Worm (Caenorhabditis elegans): ENCODE results near the gene nuo-3.

The nuo-3 gene

ce11 chrIV:14838095-14838494 is 40.8 kb upstream of the nuo-3 start (continued):
- TF ChIP-seq nhr-90 (tag; optimal IDR thresholded peaks at IDR 0.05; ENCODE audit: poor library complexity) (peak; percentile 93), dsc-1 (tag; optimal IDR thresholded peaks at IDR 0.05) (peak; percentile 93), efl-3 (GFP tag; optimal IDR thresholded peaks at IDR 0.05) (no peak), hlh-17 (GFP tag; optimal IDR thresholded peaks at IDR 0.05; ENCODE audit: borderline replicate concordance) (no peak), ztf-11 (tag; optimal IDR thresholded peaks at IDR 0.05) (peak in 1 of 2 experiments; percentile 85), ceh-82 (tag; optimal IDR thresholded peaks at IDR 0.05) (peak; percentile 38 to 68 (median 56)), ets-5 (GFP tag; IDR thresholded peaks at IDR 0.05) (no peak), lsy-2 (tag; optimal IDR thresholded peaks at IDR 0.05) (peak; percentile 72 to 87), mep-1 (tag; optimal IDR thresholded peaks at IDR 0.05) (peak; percentile 85), tbx-2 (tag; optimal IDR thresholded peaks at IDR 0.05) (peak; percentile 82), ceh-90 (tag; optimal IDR thresholded peaks at IDR 0.05) (peak; percentile 32), nhr-71 (tag; optimal IDR thresholded peaks at IDR 0.05) (peak; percentile 93), fkh-10 (GFP tag; optimal IDR thresholded peaks at IDR 0.05) (no peak), unc-130 (tag; optimal IDR thresholded peaks at IDR 0.05) (no peak), mab-9 (GFP tag; IDR thresholded peaks at IDR 0.05) (peak; percentile 78), nhr-84 (tag; optimal IDR thresholded peaks at IDR 0.05) (no peak), isw-1 (GFP tag; IDR thresholded peaks at IDR 0.05) (peak; percentile 32; the same call in 1 of the 2 replicates), blmp-1 (tag; optimal IDR thresholded peaks at IDR 0.05) (peak; percentile 44), fkh-8 (tag; optimal IDR thresholded peaks at IDR 0.05) (peak; percentile 49), ama-1 (optimal IDR thresholded peaks at IDR 0.05) (no peak), irx-1 (tag; optimal IDR thresholded peaks at IDR 0.05) (peak; percentile 84), sptf-1 (tag; optimal IDR thresholded peaks at IDR 0.05) (no peak), elt-3 (tag; optimal IDR thresholded peaks at IDR 0.05) (peak in 2 of 6 experiments; percentile 72 to 74), nhr-28 (tag; optimal IDR thresholded peaks at IDR 0.05) (no peak), lin-14 (GFP tag; optimal IDR thresholded peaks at IDR 0.05) (peak; percentile 92), egl-27 (tag; optimal IDR thresholded peaks at IDR 0.05) (no peak), snu-23 (GFP tag; optimal IDR thresholded peaks at IDR 0.05) (peak; percentile 96), C16A3.4 (tag; optimal IDR thresholded peaks at IDR 0.05) (peak; percentile 75), vab-15 (tag; optimal IDR thresholded peaks at IDR 0.05) (no peak), nhr-237 (tag; optimal IDR thresholded peaks at IDR 0.05) (no peak), fkh-4 (tag; optimal IDR thresholded peaks at IDR 0.05; ENCODE audit: borderline replicate concordance) (peak; percentile 58), unc-86 (tag; optimal IDR thresholded peaks at IDR 0.05) (peak; percentile 58), nhr-85 (tag) (peak; percentile 97), lin-15B (tag; optimal IDR thresholded peaks at IDR 0.05) (peak; percentile 5), swsn-7 (tag; optimal IDR thresholded peaks at IDR 0.05) (peak; percentile 92), skn-1 (tag; optimal IDR thresholded peaks at IDR 0.05) (peak; percentile 43), lin-39 (tag; optimal IDR thresholded peaks at IDR 0.05) (peak; percentile 79), xbp-1 (tag; optimal IDR thresholded peaks at IDR 0.05) (peak; percentile 75), mef-2 (tag; optimal IDR thresholded peaks at IDR 0.05) (no peak), C34B4.2 (tag; optimal IDR thresholded peaks at IDR 0.05) (no peak), jun-1 (tag; optimal IDR thresholded peaks at IDR 0.05) (peak; percentile 67), sox-4 (tag; optimal IDR thresholded peaks at IDR 0.05) (no peak), ceh-63 (GFP tag; optimal IDR thresholded peaks at IDR 0.05) (no peak), alr-1 (tag; optimal IDR thresholded peaks at IDR 0.05; ENCODE audit: borderline replicate concordance) (no peak), hlh-4 (tag; optimal IDR thresholded peaks at IDR 0.05) (peak; percentile 1), rnt-1 (tag; optimal IDR thresholded peaks at IDR 0.05) (peak; percentile 82), egl-13 (tag; optimal IDR thresholded peaks at IDR 0.05) (no peak), zag-1 (tag; optimal IDR thresholded peaks at IDR 0.05) (peak; percentile 49), unc-30 (tag; optimal IDR thresholded peaks at IDR 0.05) (no peak), ces-1 (GFP tag; optimal IDR thresholded peaks at IDR 0.05) (no peak), nhr-77 (tag; optimal IDR thresholded peaks at IDR 0.05) (peak; percentile 55), C04F5.9 (tag; optimal IDR thresholded peaks at IDR 0.05) (peak; percentile 40), fos-1 (tag; optimal IDR thresholded peaks at IDR 0.05) (peak; percentile 64), nhr-19 (GFP tag; conservative IDR thresholded peaks at IDR 0.05) (peak; percentile 87)

Data from whole organism, L1 larva.